Fruit fly (Drosophila melanogaster): Measurements from ENCODE around the gene CG32547.

Gene CG32547

dm6 chrX:18506639-18507528 lies 27.6 kb upstream of the CG32547 start (continued):
- TF ChIP-seq Six4 (GFP tag; optimal IDR thresholded peaks at IDR 0.05), result peak; percentile 79
- TF ChIP-seq Hand (GFP tag; optimal IDR thresholded peaks at IDR 0.05), result peak; percentile 35
- no peak for TF ChIP-seq CG6791 (GFP tag; IDR thresholded peaks at IDR 0.05; ENCODE audit: partially characterized antibody)
- TF ChIP-seq CG17912 (GFP tag; optimal IDR thresholded peaks at IDR 0.05), result no peak
- peak; percentile 16 for TF ChIP-seq tup (GFP tag; optimal IDR thresholded peaks at IDR 0.05)
- TF ChIP-seq CG14710 (tag; optimal IDR thresholded peaks at IDR 0.05), result peak; percentile 64
- TF ChIP-seq dati (GFP tag; IDR thresholded peaks at IDR 0.05), result peak; percentile 69
- peak; percentile 36 for TF ChIP-seq Deaf1 (tag; optimal IDR thresholded peaks at IDR 0.05)
- peak; percentile 56 for TF ChIP-seq D19B (GFP tag; optimal IDR thresholded peaks at IDR 0.05)
- peak; percentile 43 for TF ChIP-seq CG3163 (GFP tag; optimal IDR thresholded peaks at IDR 0.05)
- TF ChIP-seq CG18476 (GFP tag; optimal IDR thresholded peaks at IDR 0.05), result peak; percentile 74
- TF ChIP-seq MBD-R2 (GFP tag; IDR thresholded peaks at IDR 0.05), result peak; percentile 53; the same call in 1 of the 2 replicates
- peak; percentile 4 for TF ChIP-seq CG1832 (GFP tag; optimal IDR thresholded peaks at IDR 0.05)
- peak; percentile 77 for TF ChIP-seq CG7556 (GFP tag; optimal IDR thresholded peaks at IDR 0.05)
- peak; percentile 96 for TF ChIP-seq sens (GFP tag)
- TF ChIP-seq CG4404 (GFP tag; IDR thresholded peaks at IDR 0.05), result no peak
- peak; percentile 68 for TF ChIP-seq CG8388 (GFP tag; optimal IDR thresholded peaks at IDR 0.05)
- peak; percentile 75 for TF ChIP-seq NK7.1 (GFP tag; optimal IDR thresholded peaks at IDR 0.05)
- peak; percentile 87 for TF ChIP-seq tin (GFP tag; optimal IDR thresholded peaks at IDR 0.05)
- peak; percentile 78 for TF ChIP-seq bab2 (GFP tag; optimal IDR thresholded peaks at IDR 0.05)
- TF ChIP-seq Dip2 (GFP tag; IDR thresholded peaks at IDR 0.05), result no peak
- no peak for TF ChIP-seq lov (optimal IDR thresholded peaks at IDR 0.05)
- TF ChIP-seq lov (GFP tag; IDR thresholded peaks at IDR 0.05), result peak; percentile 87
- peak; percentile 41 for TF ChIP-seq CG4617 (GFP tag; optimal IDR thresholded peaks at IDR 0.05; ENCODE audit: borderline replicate concordance)
- peak; percentile 83 for TF ChIP-seq cg (GFP tag; optimal IDR thresholded peaks at IDR 0.05)
- TF ChIP-seq Jarid2 (GFP tag; optimal IDR thresholded peaks at IDR 0.05), result peak; percentile 37
- TF ChIP-seq HLH54F (GFP tag; optimal IDR thresholded peaks at IDR 0.05), result peak; percentile 79
- TF ChIP-seq zen (tag; optimal IDR thresholded peaks at IDR 0.05), result peak; percentile 54
- peak; percentile 26 for TF ChIP-seq Bdp1 (GFP tag; optimal IDR thresholded peaks at IDR 0.05)
- peak; percentile 0 for TF ChIP-seq Tbp (GFP tag; optimal IDR thresholded peaks at IDR 0.05)
- TF ChIP-seq Vsx1 (GFP tag; optimal IDR thresholded peaks at IDR 0.05), result peak; percentile 35
- TF ChIP-seq corto (GFP tag; optimal IDR thresholded peaks at IDR 0.05), result peak; percentile 34
- TF ChIP-seq sima (GFP tag; optimal IDR thresholded peaks at IDR 0.05), result peak; percentile 56
- TF ChIP-seq CG6683 (GFP tag; optimal IDR thresholded peaks at IDR 0.05), result peak; percentile 57
- TF ChIP-seq psq (GFP tag; optimal IDR thresholded peaks at IDR 0.05), result peak; percentile 14
- no peak for TF ChIP-seq Opbp (GFP tag; IDR thresholded peaks at IDR 0.05; ENCODE audit: partially characterized antibody)
- no peak for TF ChIP-seq exex (tag; optimal IDR thresholded peaks at IDR 0.05)
- TF ChIP-seq CG30403 (GFP tag; optimal IDR thresholded peaks at IDR 0.05), result peak; percentile 84
- TF ChIP-seq kay (GFP tag; optimal IDR thresholded peaks at IDR 0.05), result peak; percentile 70
- TF ChIP-seq Dad (GFP tag; optimal IDR thresholded peaks at IDR 0.05), result peak; percentile 44
- peak; percentile 39 for TF ChIP-seq Nf-YB (GFP tag; optimal IDR thresholded peaks at IDR 0.05)
- TF ChIP-seq D19A (tag; optimal IDR thresholded peaks at IDR 0.05), result peak; percentile 63
- peak; percentile 59 for TF ChIP-seq tap (tag; optimal IDR thresholded peaks at IDR 0.05)
- TF ChIP-seq HLH3B (GFP tag; IDR thresholded peaks at IDR 0.05), result peak; percentile 91
- no peak for TF ChIP-seq CG8478 (optimal IDR thresholded peaks at IDR 0.05)
- TF ChIP-seq CG3407 (GFP tag; optimal IDR thresholded peaks at IDR 0.05), result peak; percentile 26
- TF ChIP-seq chn (GFP tag; optimal IDR thresholded peaks at IDR 0.05), result peak; percentile 78
- TF ChIP-seq pfk (GFP tag; optimal IDR thresholded peaks at IDR 0.05), result no peak
- TF ChIP-seq sr (GFP tag; IDR thresholded peaks at IDR 0.05), result peak; percentile 72

Measured in whole organism, embryonic.